Fruit fly (Drosophila melanogaster): ENCODE data around the gene Lectin-galC1.

Gene Lectin-galC1

dm6 chr2L:19416602-19417497 is at the start of gene Lectin-galC1:
Gene Lectin-galC1 (plus strand): TSS chr2L:19417447.
- TF ChIP-seq CG16779 (tag; optimal IDR thresholded peaks at IDR 0.05) = peak; percentile 42
- no peak for TF ChIP-seq Eip93F (GFP tag; optimal IDR thresholded peaks at IDR 0.05)
- no peak for TF ChIP-seq spab (GFP tag; optimal IDR thresholded peaks at IDR 0.05)
- TF ChIP-seq Sox102F (GFP tag; optimal IDR thresholded peaks at IDR 0.05) = no peak
- TF ChIP-seq CG31627 (GFP tag; optimal IDR thresholded peaks at IDR 0.05) = peak; percentile 36
- no peak for TF ChIP-seq CG1621 (tag; optimal IDR thresholded peaks at IDR 0.05)
- peak; percentile 28 for TF ChIP-seq Hr39 (GFP tag; optimal IDR thresholded peaks at IDR 0.05)
- peak in 1 of 2 experiments; percentile 33 for TF ChIP-seq salr (GFP tag; optimal IDR thresholded peaks at IDR 0.05)
- TF ChIP-seq Eip75B (GFP tag; optimal IDR thresholded peaks at IDR 0.05) = peak; percentile 37
- no peak for TF ChIP-seq CG8319 (GFP tag; optimal IDR thresholded peaks at IDR 0.05)
- no peak for TF ChIP-seq CG34406 (GFP tag; optimal IDR thresholded peaks at IDR 0.05)
- peak; percentile 72 for TF ChIP-seq achi (GFP tag; optimal IDR thresholded peaks at IDR 0.05)
- no peak for TF ChIP-seq CG11902 (GFP tag; optimal IDR thresholded peaks at IDR 0.05)
- no peak for TF ChIP-seq CG8632 (GFP tag; optimal IDR thresholded peaks at IDR 0.05)
- TF ChIP-seq CG6163 (GFP tag; IDR thresholded peaks at IDR 0.05) = peak; percentile 79
- TF ChIP-seq CG10669 (GFP tag; optimal IDR thresholded peaks at IDR 0.05) = peak; percentile 4
- TF ChIP-seq Sox14 (GFP tag; optimal IDR thresholded peaks at IDR 0.05) = peak; percentile 50
- no peak for TF ChIP-seq CG9139 (GFP tag; optimal IDR thresholded peaks at IDR 0.05)
- TF ChIP-seq CG6854 (GFP tag; optimal IDR thresholded peaks at IDR 0.05) = no peak
- no peak for TF ChIP-seq Smox (GFP tag; optimal IDR thresholded peaks at IDR 0.05)
- peak; percentile 49 for TF ChIP-seq CG4318 (GFP tag; optimal IDR thresholded peaks at IDR 0.05)
- TF ChIP-seq pdm3 (GFP tag; optimal IDR thresholded peaks at IDR 0.05) = peak; percentile 61
- no peak for TF ChIP-seq CG6808 (GFP tag; optimal IDR thresholded peaks at IDR 0.05)
- peak; percentile 21 for TF ChIP-seq esn (GFP tag; optimal IDR thresholded peaks at IDR 0.05)
- no peak for TF ChIP-seq ss (GFP tag; optimal IDR thresholded peaks at IDR 0.05)
- TF ChIP-seq Hr38 (GFP tag; optimal IDR thresholded peaks at IDR 0.05) = no peak
- TF ChIP-seq svp (GFP tag) = no peak
- TF ChIP-seq CG32006 (GFP tag; optimal IDR thresholded peaks at IDR 0.05) = peak; percentile 82
- peak; percentile 76 for TF ChIP-seq Eip78C (GFP tag)
- peak; percentile 85 for TF ChIP-seq CG15336 (GFP tag; IDR thresholded peaks at IDR 0.05)
- TF ChIP-seq dsx (GFP tag; optimal IDR thresholded peaks at IDR 0.05; ENCODE audit: poor library complexity, severe bottlenecking) = no peak
- TF ChIP-seq fd59A (GFP tag; optimal IDR thresholded peaks at IDR 0.05) = no peak
- peak; percentile 61 for TF ChIP-seq CG6276 (GFP tag; optimal IDR thresholded peaks at IDR 0.05)
- peak; percentile 30 for TF ChIP-seq lz (GFP tag; optimal IDR thresholded peaks at IDR 0.05)
- TF ChIP-seq net (GFP tag; optimal IDR thresholded peaks at IDR 0.05) = peak; percentile 75
- peak; percentile 33 for TF ChIP-seq CG10631 (GFP tag; optimal IDR thresholded peaks at IDR 0.05)
- no peak for TF ChIP-seq Ets96B (tag; optimal IDR thresholded peaks at IDR 0.05)
- TF ChIP-seq Ets21C (GFP tag; optimal IDR thresholded peaks at IDR 0.05) = no peak
- TF ChIP-seq OdsH (GFP tag; optimal IDR thresholded peaks at IDR 0.05) = peak; percentile 78
- peak; percentile 35 for TF ChIP-seq CG11762 (GFP tag; optimal IDR thresholded peaks at IDR 0.05; ENCODE audit: insufficient read depth)
- peak; percentile 74; the same call in 2 of the 3 replicates for TF ChIP-seq CG8119 (GFP tag; IDR thresholded peaks at IDR 0.05)
- TF ChIP-seq CG3032 (tag; optimal IDR thresholded peaks at IDR 0.05) = no peak
- TF ChIP-seq Blimp-1 (GFP tag; optimal IDR thresholded peaks at IDR 0.05) = no peak
- peak; percentile 49 for TF ChIP-seq acj6 (GFP tag; optimal IDR thresholded peaks at IDR 0.05)
- TF ChIP-seq CG3919 (GFP tag; optimal IDR thresholded peaks at IDR 0.05) = peak; percentile 65
- no peak for TF ChIP-seq Met (GFP tag; optimal IDR thresholded peaks at IDR 0.05)
- TF ChIP-seq CG7368 (GFP tag; optimal IDR thresholded peaks at IDR 0.05) = no peak
- peak; percentile 12 for TF ChIP-seq CG6792 (GFP tag; optimal IDR thresholded peaks at IDR 0.05)
- TF ChIP-seq Sox15 (GFP tag; optimal IDR thresholded peaks at IDR 0.05) = no peak
- TF ChIP-seq fkh (GFP tag; optimal IDR thresholded peaks at IDR 0.05) = peak; percentile 77

All from whole organism, prepupa.